Fruit fly (Drosophila melanogaster) whole organism, embryonic: ENCODE data around the gene Cpr64Ab.

Experiments used
- Atf6 ChIP-seq: fragments of 200-800 bp; sonication (Bioruptor generic); IDR thresholded peaks from 2 replicates; pipeline ENCODE4 v1.3.6; 2022; ENCODE audit warnings: missing biosample characterization, missing genetic modification characterization
- CG10209 ChIP-seq: fragments of 200-800 bp; sonication (Bioruptor generic); optimal IDR thresholded peaks from 3 replicates; lab custom pipeline; 2017; ENCODE audit warnings: missing biosample characterization, mild to moderate bottlenecking, missing genetic modification characterization, missing genetic modification reagents
- CG10267 ChIP-seq: fragments of 200-800 bp; sonication (Bioruptor generic); optimal IDR thresholded peaks from 2 replicates; lab custom pipeline; 2018; ENCODE audit warnings: missing biosample characterization, mild to moderate bottlenecking, missing genetic modification characterization, moderate library complexity
- CG10462 ChIP-seq: fragments of 200-800 bp; sonication (Bioruptor generic); optimal IDR thresholded peaks from 2 replicates; lab custom pipeline; 2016; ENCODE audit warnings: missing biosample characterization, missing genetic modification characterization
- CG11398 ChIP-seq: fragments of 200-800 bp; sonication (Bioruptor generic); optimal IDR thresholded peaks from 2 replicates; lab custom pipeline; 2016; ENCODE audit warnings: missing biosample characterization, missing genetic modification characterization
- CG11504 ChIP-seq: fragments of 200-800 bp; sonication (Bioruptor generic); optimal IDR thresholded peaks from 3 replicates; lab custom pipeline; 2019; ENCODE audit warnings: missing biosample characterization, mild to moderate bottlenecking, missing genetic modification characterization, moderate library complexity
- CG12071 ChIP-seq: fragments of 200-800 bp; sonication (Bioruptor generic); optimal IDR thresholded peaks from 3 replicates; lab custom pipeline; 2018; ENCODE audit warnings: missing biosample characterization, mild to moderate bottlenecking, missing genetic modification characterization
- CG13424 ChIP-seq: fragments of 200-800 bp; sonication (Bioruptor generic); optimal IDR thresholded peaks from 2 replicates; lab custom pipeline; 2019; ENCODE audit warnings: missing biosample characterization, mild to moderate bottlenecking, missing genetic modification characterization, moderate library complexity
- CG16779 ChIP-seq: fragments of 200-800 bp; sonication (Bioruptor generic); IDR thresholded peaks from 2 replicates; pipeline ENCODE4 v1.3.6; 2022; ENCODE audit warnings: missing biosample characterization, missing genetic modification characterization
- CG18262 ChIP-seq: fragments of 200-800 bp; optimal IDR thresholded peaks from 3 replicates; lab custom pipeline; 2019; ENCODE audit warnings: missing biosample characterization, mild to moderate bottlenecking, missing genetic modification characterization, moderate library complexity
- CG18619 ChIP-seq: fragments of 200-800 bp; sonication (Bioruptor generic); optimal IDR thresholded peaks from 3 replicates; lab custom pipeline; 2017; ENCODE audit warnings: missing biosample characterization, mild to moderate bottlenecking, missing genetic modification characterization
- CG2678 ChIP-seq: fragments of 200-800 bp; sonication (Bioruptor generic); optimal IDR thresholded peaks from 3 replicates; lab custom pipeline; 2019; ENCODE audit warnings: missing biosample characterization, mild to moderate bottlenecking, missing genetic modification characterization, moderate library complexity
- CG31441 ChIP-seq: fragments of 200-800 bp; sonication (Bioruptor generic); IDR thresholded peaks from 2 replicates; pipeline ENCODE4 v1.3.6; 2022; ENCODE audit warnings: missing biosample characterization, missing genetic modification characterization
- CG3281 ChIP-seq: fragments of 200-800 bp; sonication (Bioruptor generic); optimal IDR thresholded peaks from 3 replicates; lab custom pipeline; 2017; ENCODE audit warnings: missing biosample characterization, mild to moderate bottlenecking, missing genetic modification characterization
- CG4424 ChIP-seq: fragments of 200-800 bp; sonication (Bioruptor generic); optimal IDR thresholded peaks from 3 replicates; lab custom pipeline; 2016; ENCODE audit warnings: missing biosample characterization, missing genetic modification characterization
- CG7271 ChIP-seq: fragments of 200-800 bp; sonication (Bioruptor generic); optimal IDR thresholded peaks from 2 replicates; lab custom pipeline; 2018; ENCODE audit warnings: missing biosample characterization, mild to moderate bottlenecking, missing genetic modification characterization, moderate library complexity
- CG7357 ChIP-seq: fragments of 200-800 bp; sonication (Bioruptor generic); IDR thresholded peaks from 3 replicates; pipeline ENCODE4 v1.3.6; 2022; ENCODE audit warnings: missing biosample characterization, missing genetic modification characterization
- CG7372 ChIP-seq: fragments of 200-800 bp; sonication (Bioruptor generic); IDR thresholded peaks from 2 replicates; pipeline ENCODE4 v1.3.6; 2022; ENCODE audit warnings: missing biosample characterization, missing genetic modification characterization
- CG7556 ChIP-seq: fragments of 200-800 bp; sonication (Bioruptor generic); optimal IDR thresholded peaks from 2 replicates; lab custom pipeline; 2017; ENCODE audit warnings: missing biosample characterization, mild to moderate bottlenecking, missing genetic modification characterization
- CG7839 ChIP-seq: fragments of 200-800 bp; sonication (Bioruptor generic); optimal IDR thresholded peaks from 3 replicates; lab custom pipeline; 2018; ENCODE audit warnings: missing biosample characterization, mild to moderate bottlenecking, missing genetic modification characterization, moderate library complexity
- CG8924 ChIP-seq: fragments of 200-800 bp; optimal IDR thresholded peaks from 3 replicates; lab custom pipeline; 2019; ENCODE audit warnings: missing biosample characterization, mild to moderate bottlenecking, missing genetic modification characterization, moderate library complexity
- CG9817 ChIP-seq: fragments of 200-800 bp; sonication (Bioruptor generic); optimal IDR thresholded peaks from 2 replicates; lab custom pipeline; 2018; ENCODE audit warnings: missing biosample characterization, mild to moderate bottlenecking, missing genetic modification characterization, moderate library complexity
- CoRest ChIP-seq: fragments of 200-800 bp; sonication (Bioruptor generic); optimal IDR thresholded peaks from 3 replicates; lab custom pipeline; 2018; ENCODE audit warnings: missing biosample characterization, mild to moderate bottlenecking, missing genetic modification characterization, moderate library complexity
- D19B ChIP-seq: fragments of 200-800 bp; sonication (Bioruptor generic); optimal IDR thresholded peaks from 2 replicates; lab custom pipeline; 2017; ENCODE audit warnings: missing biosample characterization, mild to moderate bottlenecking, missing genetic modification characterization
- ERR ChIP-seq: fragments of 200-800 bp; sonication (Bioruptor generic); optimal IDR thresholded peaks from 2 replicates; lab custom pipeline; 2016; ENCODE audit warnings: missing biosample characterization, missing genetic modification characterization
- Hr51 ChIP-seq, 2 experiments: fragments of 200-800 bp; sonication (Bioruptor generic); optimal IDR thresholded peaks; 2 replicates in 1 of 2; 3 replicates in 1 of 2; lab custom pipeline; 2016 to 2018; ENCODE audit warnings: missing biosample characterization in 2 of 2, missing genetic modification characterization in 2 of 2, mild to moderate bottlenecking in 1 of 2, moderate library complexity in 1 of 2
- Jarid2 ChIP-seq: fragments of 200-800 bp; sonication (Bioruptor generic); optimal IDR thresholded peaks from 3 replicates; lab custom pipeline; 2017; ENCODE audit warnings: mild to moderate bottlenecking, missing biosample characterization, missing genetic modification reagents, missing genetic modification characterization
- Meics ChIP-seq: fragments of 200-800 bp; sonication (Bioruptor generic); optimal IDR thresholded peaks from 2 replicates; lab custom pipeline; 2017; ENCODE audit warnings: missing biosample characterization, mild to moderate bottlenecking, missing genetic modification characterization
- Oaz ChIP-seq: fragments of 200-800 bp; sonication (Bioruptor generic); IDR thresholded peaks from 2 replicates; pipeline ENCODE4 v1.3.6; 2022; ENCODE audit warnings: missing biosample characterization, missing genetic modification characterization
- Oli ChIP-seq: fragments of 200-800 bp; sonication (Bioruptor generic); optimal IDR thresholded peaks from 2 replicates; lab custom pipeline; 2018; ENCODE audit warnings: missing biosample characterization, mild to moderate bottlenecking, missing genetic modification characterization, moderate library complexity
- PHDP ChIP-seq: fragments of 200-800 bp; sonication (Bioruptor generic); optimal IDR thresholded peaks from 3 replicates; lab custom pipeline; 2018; ENCODE audit warnings: missing biosample characterization, mild to moderate bottlenecking, missing genetic modification characterization, moderate library complexity
- Sox100B ChIP-seq: fragments of 200-800 bp; sonication (Bioruptor generic); optimal IDR thresholded peaks from 3 replicates; lab custom pipeline; 2018; ENCODE audit warnings: missing biosample characterization, mild to moderate bottlenecking, missing genetic modification characterization
- Sox102F ChIP-seq: fragments of 200-800 bp; sonication (Bioruptor generic); optimal IDR thresholded peaks from 2 replicates; lab custom pipeline; 2018; ENCODE audit warnings: missing biosample characterization, mild to moderate bottlenecking, missing genetic modification characterization, moderate library complexity
- Xbp1 ChIP-seq: fragments of 200-800 bp; sonication (Bioruptor generic); optimal IDR thresholded peaks from 3 replicates; lab custom pipeline; 2016; ENCODE audit warnings: missing biosample characterization, mild to moderate bottlenecking, missing genetic modification characterization
- chif ChIP-seq, 2 experiments: fragments of 200-800 bp; sonication (Bioruptor generic); optimal IDR thresholded peaks; 3 replicates each; lab custom pipeline; 2016; ENCODE audit warnings: missing biosample characterization in 2 of 2, missing genetic modification characterization in 2 of 2
- dm ChIP-seq: fragments of 200-800 bp; sonication (Bioruptor generic); optimal IDR thresholded peaks from 3 replicates; lab custom pipeline; 2016; ENCODE audit warnings: missing biosample characterization, missing genetic modification characterization
- dmrt11E ChIP-seq: fragments of 200-800 bp; sonication (Bioruptor generic); optimal IDR thresholded peaks from 3 replicates; lab custom pipeline; 2018; ENCODE audit warnings: missing biosample characterization, mild to moderate bottlenecking, missing genetic modification characterization, moderate library complexity
- dpn ChIP-seq, 2 experiments: fragments of 200-800 bp; sonication (Bioruptor generic); optimal IDR thresholded peaks; 3 replicates each; lab custom pipeline; 2016; ENCODE audit warnings: missing biosample characterization in 2 of 2, missing genetic modification characterization in 2 of 2
- eve ChIP-seq, 2 experiments: fragments of >200 bp; optimal IDR thresholded peaks; 2 replicates each; lab custom pipeline; 2017; ENCODE audit warnings: missing biosample characterization in 2 of 2, missing genetic modification characterization in 2 of 2
- ewg ChIP-seq: fragments of 200-800 bp; sonication (Bioruptor generic); optimal IDR thresholded peaks from 3 replicates; lab custom pipeline; 2017; ENCODE audit warnings: mild to moderate bottlenecking, missing biosample characterization, missing genetic modification reagents, missing genetic modification characterization
- fd96Cb ChIP-seq: fragments of 200-800 bp; sonication (Bioruptor generic); optimal IDR thresholded peaks from 2 replicates; lab custom pipeline; 2018; ENCODE audit warnings: missing biosample characterization, mild to moderate bottlenecking, missing genetic modification characterization, moderate library complexity
- gsb-n ChIP-seq: fragments of 200-800 bp; sonication (Bioruptor generic); optimal IDR thresholded peaks from 3 replicates; lab custom pipeline; 2018; ENCODE audit warnings: missing biosample characterization, mild to moderate bottlenecking, missing genetic modification characterization
- lilli ChIP-seq: fragments of 200-800 bp; sonication (Bioruptor generic); optimal IDR thresholded peaks from 3 replicates; lab custom pipeline; 2016; ENCODE audit warnings: missing biosample characterization, missing genetic modification characterization
- lola ChIP-seq, 3 experiments: fragments of >200 bp in 2 of 3; fragments of 200-800 bp in 1 of 3; sonication (Bioruptor generic) in 1 of 3; optimal IDR thresholded peaks; 2 replicates each; lab custom pipeline; 2017 to 2019; ENCODE audit warnings: missing biosample characterization in 3 of 3, missing genetic modification characterization in 3 of 3, mild to moderate bottlenecking in 1 of 3, moderate library complexity in 1 of 3
- row ChIP-seq: fragments of 200-800 bp; sonication (Bioruptor generic); IDR thresholded peaks from 3 replicates; pipeline ENCODE4 v1.3.6; 2022; ENCODE audit warnings: missing biosample characterization, missing genetic modification characterization
- sens ChIP-seq: fragments of 200-800 bp; sonication (Bioruptor generic); peaks from one replicate; lab custom pipeline; 2016; ENCODE audit warnings: missing biosample characterization, missing genetic modification characterization
- sens-2 ChIP-seq: fragments of 200-800 bp; sonication (Bioruptor generic); IDR thresholded peaks from 2 replicates; pipeline ENCODE4 v1.3.6; 2022; ENCODE audit warnings: missing biosample characterization, missing genetic modification characterization
- shn ChIP-seq: fragments of 200-800 bp; sonication (Bioruptor generic); optimal IDR thresholded peaks from 3 replicates; lab custom pipeline; 2016; ENCODE audit warnings: missing biosample characterization, missing genetic modification characterization
- unpg ChIP-seq: fragments of 200-800 bp; sonication (Bioruptor generic); optimal IDR thresholded peaks from 3 replicates; lab custom pipeline; 2018; ENCODE audit warnings: missing biosample characterization, mild to moderate bottlenecking, missing genetic modification characterization, moderate library complexity

Cpr64Ab gene

dm6 chr3L:4232724-4233367 lies 21.5 kb upstream of the Cpr64Ab start (continued):
- TF ChIP-seq CG7372 (no peak), D19B (GFP tag; lab: Kevin White, UChicago) (peak; percentile 12), chif (GFP tag; optimal IDR thresholded peaks at IDR 0.05; lab: Kevin White, UChicago) (peak in 1 of 2 experiments; percentile 12), CG7839 (tag; lab: Kevin White, UChicago) (peak; percentile 48), CG31441 (GFP tag; lab: Robert Waterston, UW) (peak; percentile 30; the same call in 1 of the 2 replicates), Oaz (GFP tag; lab: Robert Waterston, UW) (no peak), CG9817 (tag; lab: Kevin White, UChicago) (peak; percentile 12), CG18262 (tag; lab: Kevin White, UChicago) (peak; percentile 53), ewg (GFP tag; lab: Kevin White, UChicago) (no peak), CG12071 (peak; percentile 6), CG7271 (tag; lab: Kevin White, UChicago) (no peak), shn (GFP tag; lab: Kevin White, UChicago) (peak; percentile 8), fd96Cb (tag; lab: Kevin White, UChicago) (peak; percentile 51), Hr51 (GFP tag; optimal IDR thresholded peaks at IDR 0.05; lab: Kevin White, UChicago) (peak in 1 of 2 experiments; percentile 14), dm (GFP tag; lab: Kevin White, UChicago) (no peak), CG8924 (tag; lab: Kevin White, UChicago) (peak; percentile 19), unpg (GFP tag; lab: Kevin White, UChicago) (peak; percentile 21), CG7357 (GFP tag; lab: Robert Waterston, UW) (no peak), Atf6 (no peak), ERR (GFP tag; lab: Kevin White, UChicago) (no peak), Oli (tag; lab: Kevin White, UChicago) (peak; percentile 50), Jarid2 (GFP tag; lab: Kevin White, UChicago) (no peak), Sox102F (peak; percentile 45), CG10209 (GFP tag; lab: Kevin White, UChicago) (peak; percentile 21), CG10462 (GFP tag; lab: Kevin White, UChicago) (no peak), sens-2 (GFP tag; lab: Robert Waterston, UW) (no peak), CG13424 (tag; lab: Kevin White, UChicago) (peak; percentile 24), sens (GFP tag; lab: Kevin White, UChicago) (peak; percentile 70), dmrt11E (tag; lab: Kevin White, UChicago) (peak; percentile 36), CG10267 (tag; lab: Kevin White, UChicago) (peak; percentile 5), dpn (GFP tag; optimal IDR thresholded peaks at IDR 0.05; lab: Kevin White, UChicago) (peak in 1 of 2 experiments; percentile 16), gsb-n (tag; lab: Kevin White, UChicago) (peak; percentile 7), Xbp1 (peak; percentile 6), CG7556 (GFP tag; lab: Kevin White, UChicago) (peak; percentile 55), CG3281 (GFP tag; lab: Kevin White, UChicago) (peak; percentile 48), PHDP (tag; lab: Kevin White, UChicago) (peak; percentile 22), row (GFP tag; lab: Robert Waterston, UW) (peak; percentile 55), Sox100B (GFP tag; lab: Kevin White, UChicago) (peak; percentile 41), CoRest (tag; lab: Kevin White, UChicago) (peak; percentile 31), Meics (GFP tag; lab: Kevin White, UChicago) (peak; percentile 28), lilli (peak; percentile 37), CG11398 (no peak), CG4424 (peak; percentile 21), CG18619 (GFP tag; lab: Kevin White, UChicago) (peak; percentile 10), eve (GFP tag; optimal IDR thresholded peaks at IDR 0.05; lab: Kevin White, UChicago) (peak in 1 of 2 experiments; percentile 5), lola (GFP tag; optimal IDR thresholded peaks at IDR 0.05; lab: Kevin White, UChicago) (peak in 1 of 3 experiments; percentile 47), CG16779 (no peak), CG11504 (tag; lab: Kevin White, UChicago) (peak; percentile 53), CG2678 (tag; lab: Kevin White, UChicago) (peak; percentile 48)
